Fruit fly (Drosophila melanogaster) whole organism, embryonic: ENCODE measurements around the gene CG13843.

ENCODE experiments used
- Asciz ChIP-seq: fragments of 200-800 bp; sonication (Bioruptor generic); optimal IDR thresholded peaks from 2 replicates; lab custom pipeline; 2017; ENCODE audit warnings: missing biosample characterization, mild to moderate bottlenecking, missing genetic modification characterization, missing genetic modification reagents
- Atf3 ChIP-seq: fragments of 200-800 bp; sonication (Bioruptor generic); optimal IDR thresholded peaks from 3 replicates; lab custom pipeline; 2016; ENCODE audit warnings: missing biosample characterization, missing genetic modification characterization
- BEAF-32 ChIP-seq: fragments of 200-800 bp; sonication (Bioruptor generic); optimal IDR thresholded peaks from 3 replicates; lab custom pipeline; 2017; ENCODE audit warnings: missing biosample characterization, missing genetic modification characterization, mild to moderate bottlenecking, moderate library complexity, missing genetic modification reagents
- CG10565 ChIP-seq: fragments of 200-800 bp; sonication (Bioruptor generic); optimal IDR thresholded peaks from 3 replicates; lab custom pipeline; 2016; ENCODE audit warnings: missing biosample characterization, mild to moderate bottlenecking, missing genetic modification characterization
- CG10959 ChIP-seq: fragments of 200-800 bp; sonication (Bioruptor generic); IDR thresholded peaks from 2 replicates; pipeline ENCODE4 v1.3.6; 2022; ENCODE audit warnings: missing biosample characterization, missing genetic modification characterization
- CG10979 ChIP-seq: fragments of 200-800 bp; sonication (Bioruptor generic); optimal IDR thresholded peaks from 2 replicates; lab custom pipeline; 2018; ENCODE audit warnings: missing biosample characterization, mild to moderate bottlenecking, missing genetic modification characterization, moderate library complexity
- CG11398 ChIP-seq: fragments of 200-800 bp; sonication (Bioruptor generic); optimal IDR thresholded peaks from 2 replicates; lab custom pipeline; 2016; ENCODE audit warnings: missing biosample characterization, missing genetic modification characterization
- CG12219 ChIP-seq: fragments of 200-800 bp; sonication (Bioruptor generic); optimal IDR thresholded peaks from 3 replicates; lab custom pipeline; 2018; ENCODE audit warnings: missing biosample characterization, mild to moderate bottlenecking, missing genetic modification characterization
- CG12942 ChIP-seq: fragments of 200-800 bp; sonication (Bioruptor generic); optimal IDR thresholded peaks from 3 replicates; lab custom pipeline; 2016; ENCODE audit warnings: missing biosample characterization, missing genetic modification characterization
- CG13775 ChIP-seq: fragments of 200-800 bp; sonication (Bioruptor generic); optimal IDR thresholded peaks from 3 replicates; lab custom pipeline; 2017; ENCODE audit warnings: missing biosample characterization, mild to moderate bottlenecking, missing genetic modification characterization
- CG15601 ChIP-seq: fragments of 200-800 bp; sonication (Bioruptor generic); optimal IDR thresholded peaks from 3 replicates; lab custom pipeline; 2019; ENCODE audit warnings: missing biosample characterization, mild to moderate bottlenecking, missing genetic modification characterization, moderate library complexity
- CG17361 ChIP-seq: fragments of 200-800 bp; sonication (Bioruptor generic); IDR thresholded peaks from 3 replicates; pipeline ENCODE4 v1.3.6; 2022; ENCODE audit warnings: missing biosample characterization, missing genetic modification characterization
- CG18599 ChIP-seq: fragments of 200-800 bp; sonication (Bioruptor generic); optimal IDR thresholded peaks from 3 replicates; lab custom pipeline; 2017; ENCODE audit warnings: missing biosample characterization, missing genetic modification characterization, mild to moderate bottlenecking, moderate library complexity, missing genetic modification reagents
- CG4424 ChIP-seq: fragments of 200-800 bp; sonication (Bioruptor generic); optimal IDR thresholded peaks from 3 replicates; lab custom pipeline; 2016; ENCODE audit warnings: missing biosample characterization, missing genetic modification characterization
- CG4707 ChIP-seq: fragments of 200-800 bp; sonication (Bioruptor generic); optimal IDR thresholded peaks from 2 replicates; lab custom pipeline; 2018; ENCODE audit warnings: missing biosample characterization, mild to moderate bottlenecking, missing genetic modification characterization, moderate library complexity
- CG4820 ChIP-seq: fragments of 200-800 bp; sonication (Bioruptor generic); optimal IDR thresholded peaks from 3 replicates; lab custom pipeline; 2016; ENCODE audit warnings: missing biosample characterization, missing genetic modification characterization
- CG6175 ChIP-seq: fragments of 200-800 bp; sonication (Bioruptor generic); IDR thresholded peaks from 3 replicates; pipeline ENCODE4 v1.3.6; 2022; ENCODE audit warnings: missing biosample characterization, missing genetic modification characterization
- CG6765 ChIP-seq: fragments of 200-800 bp; sonication (Bioruptor generic); optimal IDR thresholded peaks from 3 replicates; lab custom pipeline; 2017; ENCODE audit warnings: missing biosample characterization, mild to moderate bottlenecking, missing genetic modification characterization
- CG6854 ChIP-seq: fragments of 200-800 bp; sonication (Bioruptor generic); optimal IDR thresholded peaks from 3 replicates; lab custom pipeline; 2017; ENCODE audit warnings: missing biosample characterization, mild to moderate bottlenecking, missing genetic modification characterization
- CG7745 ChIP-seq: fragments of 200-800 bp; sonication (Bioruptor generic); optimal IDR thresholded peaks from 2 replicates; lab custom pipeline; 2018; ENCODE audit warnings: missing biosample characterization, mild to moderate bottlenecking, missing genetic modification characterization, moderate library complexity
- CG7987 ChIP-seq: fragments of 200-800 bp; sonication (Bioruptor generic); optimal IDR thresholded peaks from 2 replicates; lab custom pipeline; 2018; ENCODE audit warnings: missing biosample characterization, mild to moderate bottlenecking, missing genetic modification characterization, moderate library complexity
- CG9932 ChIP-seq: fragments of 200-800 bp; sonication (Bioruptor generic); IDR thresholded peaks from 2 replicates; pipeline ENCODE4 v1.3.6; 2022; ENCODE audit warnings: missing biosample characterization, missing genetic modification characterization
- Fer2 ChIP-seq: fragments of 200-800 bp; sonication (Bioruptor generic); optimal IDR thresholded peaks from 2 replicates; lab custom pipeline; 2018; ENCODE audit warnings: missing biosample characterization, mild to moderate bottlenecking, missing genetic modification characterization, moderate library complexity
- H15 ChIP-seq: fragments of 200-800 bp; sonication (Bioruptor generic); IDR thresholded peaks from 3 replicates; pipeline ENCODE4 v1.3.6; 2022; ENCODE audit warnings: missing biosample characterization, missing genetic modification characterization
- Lim3 ChIP-seq: fragments of 200-800 bp; sonication (Bioruptor generic); IDR thresholded peaks from 2 replicates; pipeline ENCODE4 v1.3.6; 2022; ENCODE audit warnings: missing biosample characterization, missing genetic modification characterization
- MTF-1 ChIP-seq: fragments of 200-800 bp; sonication (Bioruptor generic); optimal IDR thresholded peaks from 2 replicates; lab custom pipeline; 2018; ENCODE audit warnings: missing biosample characterization, mild to moderate bottlenecking, missing genetic modification characterization, borderline replicate concordance
- Mes4 ChIP-seq: fragments of 200-800 bp; sonication (Bioruptor generic); optimal IDR thresholded peaks from 2 replicates; lab custom pipeline; 2016; ENCODE audit warnings: missing biosample characterization, missing genetic modification characterization
- Oaz ChIP-seq: fragments of 200-800 bp; sonication (Bioruptor generic); IDR thresholded peaks from 2 replicates; pipeline ENCODE4 v1.3.6; 2022; ENCODE audit warnings: missing biosample characterization, missing genetic modification characterization
- Sry-δ ChIP-seq: fragments of 200-800 bp; sonication (Bioruptor generic); optimal IDR thresholded peaks from 2 replicates; lab custom pipeline; 2016; ENCODE audit warnings: missing biosample characterization, missing genetic modification characterization
- YL-1 ChIP-seq: fragments of 200-800 bp; sonication (Bioruptor generic); optimal IDR thresholded peaks from 3 replicates; lab custom pipeline; 2017; ENCODE audit warnings: missing biosample characterization, mild to moderate bottlenecking, missing genetic modification characterization
- bsh ChIP-seq, 2 experiments: fragments of 200-800 bp; sonication (Bioruptor generic); optimal IDR thresholded peaks; 2 replicates each; lab custom pipeline; 2017 to 2018; ENCODE audit warnings: mild to moderate bottlenecking in 2 of 2, missing biosample characterization in 2 of 2, missing genetic modification characterization in 2 of 2, moderate library complexity in 1 of 2
- cad ChIP-seq: fragments of >200 bp; optimal IDR thresholded peaks from 2 replicates; lab custom pipeline; 2017; ENCODE audit warnings: missing biosample characterization, missing genetic modification characterization
- cas ChIP-seq: fragments of 200-800 bp; sonication (Bioruptor generic); IDR thresholded peaks from 2 replicates; pipeline ENCODE4 v1.3.6; 2022; ENCODE audit warnings: missing biosample characterization, missing genetic modification characterization
- caup ChIP-seq: fragments of 200-800 bp; sonication (Bioruptor generic); optimal IDR thresholded peaks from 3 replicates; lab custom pipeline; 2017; ENCODE audit warnings: missing biosample characterization, mild to moderate bottlenecking, missing genetic modification characterization, moderate library complexity; ENCODE audit not compliant: severe bottlenecking
- chif ChIP-seq, 2 experiments: fragments of 200-800 bp; sonication (Bioruptor generic); optimal IDR thresholded peaks; 3 replicates each; lab custom pipeline; 2016; ENCODE audit warnings: missing biosample characterization in 2 of 2, missing genetic modification characterization in 2 of 2
- chinmo ChIP-seq: fragments of 200-800 bp; sonication (Bioruptor generic); IDR thresholded peaks from 4 replicates; pipeline ENCODE4 v1.3.6; 2022; ENCODE audit warnings: missing biosample characterization, missing genetic modification characterization; ENCODE audit not compliant: partially characterized antibody
- chn ChIP-seq: fragments of 200-800 bp; sonication (Bioruptor generic); optimal IDR thresholded peaks from 2 replicates; lab custom pipeline; 2016; ENCODE audit warnings: missing biosample characterization, missing genetic modification characterization
- dimm ChIP-seq: fragments of 200-800 bp; sonication (Bioruptor generic); IDR thresholded peaks from 2 replicates; pipeline ENCODE4 v1.3.6; 2022; ENCODE audit warnings: missing biosample characterization, missing genetic modification characterization
- dm ChIP-seq: fragments of 200-800 bp; sonication (Bioruptor generic); optimal IDR thresholded peaks from 3 replicates; lab custom pipeline; 2016; ENCODE audit warnings: missing biosample characterization, missing genetic modification characterization
- exex ChIP-seq: fragments of 200-800 bp; sonication (Bioruptor generic); optimal IDR thresholded peaks from 4 replicates; lab custom pipeline; 2018; ENCODE audit warnings: missing biosample characterization, mild to moderate bottlenecking, missing genetic modification characterization, moderate library complexity
- knrl ChIP-seq: fragments of 200-800 bp; sonication (Bioruptor generic); IDR thresholded peaks from 3 replicates; pipeline ENCODE4 v1.3.6; 2022; ENCODE audit warnings: missing biosample characterization, missing genetic modification characterization; ENCODE audit not compliant: partially characterized antibody
- nerfin-2 ChIP-seq: fragments of 200-800 bp; sonication (Bioruptor generic); IDR thresholded peaks from 2 replicates; pipeline ENCODE4 v1.3.6; 2022; ENCODE audit warnings: missing biosample characterization, missing genetic modification characterization; ENCODE audit not compliant: partially characterized antibody
- nmo ChIP-seq: fragments of 200-800 bp; sonication (Bioruptor generic); optimal IDR thresholded peaks from 2 replicates; lab custom pipeline; 2018; ENCODE audit warnings: missing biosample characterization, mild to moderate bottlenecking, missing genetic modification characterization, moderate library complexity
- odd ChIP-seq: fragments of 200-800 bp; sonication (Bioruptor generic); optimal IDR thresholded peaks from 2 replicates; lab custom pipeline; 2017; ENCODE audit warnings: missing biosample characterization, mild to moderate bottlenecking, missing genetic modification characterization
- org-1 ChIP-seq: fragments of 200-800 bp; sonication (Bioruptor generic); optimal IDR thresholded peaks from 2 replicates; lab custom pipeline; 2017; ENCODE audit warnings: missing biosample characterization, missing genetic modification characterization
- otp ChIP-seq: fragments of 200-800 bp; sonication (Bioruptor generic); IDR thresholded peaks from 3 replicates; pipeline ENCODE4, ENCODE4 v1.3.6; 2022; ENCODE audit warnings: missing biosample characterization, missing genetic modification characterization
- sc ChIP-seq, 3 experiments: fragments of >200 bp in 2 of 3; fragments of 200-800 bp in 1 of 3; sonication (Bioruptor generic) in 1 of 3; optimal IDR thresholded peaks; 2 replicates in 2 of 3; 3 replicates in 1 of 3; lab custom pipeline; 2017; ENCODE audit warnings: mild to moderate bottlenecking in 1 of 3, missing biosample characterization in 1 of 3, missing genetic modification characterization in 1 of 3, missing genetic modification reagents in 1 of 3
- sima ChIP-seq: fragments of 200-800 bp; sonication (Bioruptor generic); optimal IDR thresholded peaks from 2 replicates; lab custom pipeline; 2016; ENCODE audit warnings: missing biosample characterization, missing genetic modification characterization
- slbo ChIP-seq: fragments of 200-800 bp; sonication (Bioruptor generic); IDR thresholded peaks from 2 replicates; pipeline ENCODE4 v1.3.6; 2022; ENCODE audit warnings: missing biosample characterization, missing genetic modification characterization
- vnd ChIP-seq: fragments of 200-800 bp; sonication (Bioruptor generic); IDR thresholded peaks from 3 replicates; pipeline ENCODE4 v1.3.6; 2022; ENCODE audit warnings: missing biosample characterization, missing genetic modification characterization; ENCODE audit not compliant: partially characterized antibody

The CG13843 gene

dm6 chr3R:22589311-22589710 is 20.0 kb upstream of the CG13843 start (continued):
- TF ChIP-seq dm: no peak
- TF ChIP-seq CG4424 (GFP tag; lab: Kevin White, UChicago): peak; percentile 14
- peak; percentile 30 for TF ChIP-seq nmo (GFP tag; lab: Kevin White, UChicago)
- TF ChIP-seq CG7745 (tag; lab: Kevin White, UChicago): peak; percentile 27
- peak; percentile 94 for TF ChIP-seq MTF-1 (GFP tag; lab: Kevin White, UChicago)
- no peak for TF ChIP-seq vnd (GFP tag; lab: Robert Waterston, UW)
- no peak for TF ChIP-seq CG6854
- no peak for TF ChIP-seq CG10959 (GFP tag; lab: Robert Waterston, UW)
- TF ChIP-seq sima (GFP tag; lab: Kevin White, UChicago): no peak
- no peak for TF ChIP-seq sc (optimal IDR thresholded peaks at IDR 0.05; lab: Kevin White, UChicago)
- TF ChIP-seq sc (GFP tag; optimal IDR thresholded peaks at IDR 0.05; lab: Kevin White, UChicago): peak; percentile 47
- TF ChIP-seq Mes4: no peak
- peak; percentile 22 for TF ChIP-seq CG4707 (GFP tag; lab: Kevin White, UChicago)
- TF ChIP-seq CG13775 (GFP tag; lab: Kevin White, UChicago): no peak
- no peak for TF ChIP-seq CG4820 (GFP tag; lab: Kevin White, UChicago)
- no peak for TF ChIP-seq CG11398
- no peak for TF ChIP-seq Oaz (GFP tag; lab: Robert Waterston, UW)
- TF ChIP-seq slbo: no peak
- peak; percentile 77 for TF ChIP-seq CG7987 (GFP tag; lab: Kevin White, UChicago)
- no peak for TF ChIP-seq Lim3 (GFP tag; lab: Robert Waterston, UW)
- TF ChIP-seq H15 (GFP tag; lab: Robert Waterston, UW): no peak
- peak; percentile 29 for TF ChIP-seq Atf3
- no peak for TF ChIP-seq chn (GFP tag; lab: Kevin White, UChicago)
- no peak for TF ChIP-seq Fer2
- TF ChIP-seq CG6175 (GFP tag; lab: Robert Waterston, UW): no peak
- peak; percentile 2 to 31 for TF ChIP-seq chif (GFP tag; optimal IDR thresholded peaks at IDR 0.05; lab: Kevin White, UChicago)
- TF ChIP-seq otp (GFP tag; lab: Robert Waterston, UW): 0 out of 3 replicates have a peak, but pooled peaks have one; percentile 55
- no peak for TF ChIP-seq knrl (GFP tag; lab: Robert Waterston, UW)
- peak in 1 of 2 experiments; percentile 72 for TF ChIP-seq bsh (GFP tag; optimal IDR thresholded peaks at IDR 0.05; lab: Kevin White, UChicago)
- 0 out of 4 replicates have a peak, but pooled peaks have one; percentile 11 for TF ChIP-seq chinmo (GFP tag; lab: Robert Waterston, UW)
- TF ChIP-seq CG18599: no peak
- no peak for TF ChIP-seq exex (tag; lab: Kevin White, UChicago)
- peak; percentile 46 for TF ChIP-seq CG12219 (GFP tag; lab: Kevin White, UChicago)
- peak; percentile 13 for TF ChIP-seq odd (GFP tag; lab: Kevin White, UChicago)
- TF ChIP-seq CG9932: no peak
- TF ChIP-seq CG10565: no peak
- TF ChIP-seq YL-1 (GFP tag; lab: Kevin White, UChicago): no peak
- no peak for TF ChIP-seq nerfin-2 (GFP tag; lab: Robert Waterston, UW)
- TF ChIP-seq CG15601: peak; percentile 51
- TF ChIP-seq CG10979 (tag; lab: Kevin White, UChicago): peak; percentile 7
- TF ChIP-seq CG6765 (GFP tag; lab: Kevin White, UChicago): peak; percentile 21
- no peak for TF ChIP-seq BEAF-32 (GFP tag; lab: Kevin White, UChicago)
- TF ChIP-seq CG12942 (GFP tag; lab: Kevin White, UChicago): no peak
- TF ChIP-seq CG17361: peak; percentile 47; the same call in 2 of the 3 replicates
- TF ChIP-seq org-1: peak; percentile 33
- TF ChIP-seq Asciz: peak; percentile 85
- TF ChIP-seq cad (GFP tag; lab: Kevin White, UChicago): no peak
- no peak for TF ChIP-seq cas (GFP tag; lab: Robert Waterston, UW)
- peak; percentile 32 for TF ChIP-seq caup (GFP tag; lab: Kevin White, UChicago)
- TF ChIP-seq Sry-δ (GFP tag; lab: Kevin White, UChicago): no peak
- no peak for TF ChIP-seq dimm
